Fruit fly (Drosophila melanogaster) whole organism, prepupa: ENCODE results near the gene Grx3.

Experiments used
- Blimp-1 ChIP-seq: fragments of 200-800 bp; sonication (Bioruptor generic); optimal IDR thresholded peaks from 3 replicates; lab custom pipeline; 2017; ENCODE audit warnings: missing biosample characterization, missing genetic modification characterization, mild to moderate bottlenecking, moderate library complexity, missing genetic modification reagents
- CG10631 ChIP-seq: fragments of 200-800 bp; sonication (Bioruptor generic); optimal IDR thresholded peaks from 2 replicates; lab custom pipeline; 2016; ENCODE audit warnings: missing biosample characterization, missing genetic modification characterization
- CG10669 ChIP-seq: fragments of 200-800 bp; sonication (Bioruptor generic); optimal IDR thresholded peaks from 3 replicates; lab custom pipeline; 2018; ENCODE audit warnings: missing biosample characterization, mild to moderate bottlenecking, missing genetic modification characterization, moderate library complexity
- CG11294 ChIP-seq: fragments of 200-800 bp; sonication (Bioruptor generic); IDR thresholded peaks from 2 replicates; pipeline ENCODE4 v1.3.6; 2022; ENCODE audit warnings: missing biosample characterization, missing genetic modification characterization
- CG11902 ChIP-seq: fragments of 200-800 bp; sonication (Bioruptor generic); optimal IDR thresholded peaks from 3 replicates; lab custom pipeline; 2016; ENCODE audit warnings: missing biosample characterization, missing genetic modification characterization
- CG15336 ChIP-seq: fragments of 200-800 bp; sonication (Bioruptor generic); IDR thresholded peaks from 2 replicates; pipeline ENCODE4 v1.3.6; 2022; ENCODE audit warnings: missing biosample characterization, missing genetic modification characterization
- CG1621 ChIP-seq: fragments of 200-800 bp; sonication (Bioruptor generic); optimal IDR thresholded peaks from 3 replicates; lab custom pipeline; 2018; ENCODE audit warnings: missing biosample characterization, mild to moderate bottlenecking, missing genetic modification characterization
- CG16779 ChIP-seq: fragments of 200-800 bp; sonication (Bioruptor generic); optimal IDR thresholded peaks from 3 replicates; lab custom pipeline; 2017; ENCODE audit warnings: missing biosample characterization, mild to moderate bottlenecking, missing genetic modification characterization
- CG3032 ChIP-seq: fragments of 200-800 bp; optimal IDR thresholded peaks from 2 replicates; lab custom pipeline; 2019; ENCODE audit warnings: missing biosample characterization, mild to moderate bottlenecking, missing genetic modification characterization, moderate library complexity
- CG31627 ChIP-seq: fragments of 200-800 bp; sonication (Bioruptor generic); optimal IDR thresholded peaks from 3 replicates; lab custom pipeline; 2016; ENCODE audit warnings: missing biosample characterization, missing genetic modification characterization
- CG32006 ChIP-seq: fragments of 200-800 bp; sonication (Bioruptor generic); optimal IDR thresholded peaks from 3 replicates; lab custom pipeline; 2017; ENCODE audit warnings: missing biosample characterization, mild to moderate bottlenecking, missing genetic modification characterization
- CG34406 ChIP-seq: fragments of 200-800 bp; sonication (Bioruptor generic); optimal IDR thresholded peaks from 3 replicates; lab custom pipeline; 2016; ENCODE audit warnings: missing biosample characterization, missing genetic modification characterization
- CG4318 ChIP-seq: fragments of 200-800 bp; sonication (Bioruptor generic); optimal IDR thresholded peaks from 3 replicates; lab custom pipeline; 2017; ENCODE audit warnings: missing biosample characterization, mild to moderate bottlenecking, missing genetic modification characterization
- CG6808 ChIP-seq: fragments of 200-800 bp; sonication (Bioruptor generic); optimal IDR thresholded peaks from 3 replicates; lab custom pipeline; 2017; ENCODE audit warnings: missing biosample characterization, missing genetic modification characterization, mild to moderate bottlenecking, moderate library complexity, missing genetic modification reagents
- CG6854 ChIP-seq: fragments of 200-800 bp; sonication (Bioruptor generic); optimal IDR thresholded peaks from 2 replicates; lab custom pipeline; 2017; ENCODE audit warnings: missing biosample characterization, mild to moderate bottlenecking, missing genetic modification characterization
- CG7368 ChIP-seq: fragments of 200-800 bp; sonication (Bioruptor generic); optimal IDR thresholded peaks from 3 replicates; lab custom pipeline; 2016; ENCODE audit warnings: missing biosample characterization, missing genetic modification characterization
- CG8319 ChIP-seq: fragments of 200-800 bp; sonication (Bioruptor generic); optimal IDR thresholded peaks from 3 replicates; lab custom pipeline; 2016; ENCODE audit warnings: missing biosample characterization, missing genetic modification characterization
- CG8632 ChIP-seq: fragments of 200-800 bp; sonication (Bioruptor generic); optimal IDR thresholded peaks from 3 replicates; lab custom pipeline; 2016; ENCODE audit warnings: missing biosample characterization, missing genetic modification characterization
- CG9139 ChIP-seq: fragments of 200-800 bp; sonication (Bioruptor generic); optimal IDR thresholded peaks from 3 replicates; lab custom pipeline; 2017; ENCODE audit warnings: missing biosample characterization, mild to moderate bottlenecking, missing genetic modification characterization
- Eip75B ChIP-seq: fragments of 200-800 bp; sonication (Bioruptor generic); optimal IDR thresholded peaks from 3 replicates; lab custom pipeline; 2016; ENCODE audit warnings: missing biosample characterization, missing genetic modification characterization
- Eip78C ChIP-seq: fragments of 200-800 bp; sonication (Bioruptor generic); peaks from one replicate; lab custom pipeline; 2016; ENCODE audit warnings: missing biosample characterization, missing genetic modification characterization
- Ets21C ChIP-seq: fragments of 200-800 bp; sonication (Bioruptor generic); optimal IDR thresholded peaks from 3 replicates; lab custom pipeline; 2016; ENCODE audit warnings: missing biosample characterization, missing genetic modification characterization
- Gug ChIP-seq: fragments of 200-800 bp; sonication (Bioruptor generic); IDR thresholded peaks from 2 replicates; pipeline ENCODE4 v1.3.6; 2022; ENCODE audit warnings: missing biosample characterization, missing genetic modification characterization
- Hr38 ChIP-seq: sonication (Bioruptor generic); optimal IDR thresholded peaks from 2 replicates; lab custom pipeline; 2016; ENCODE audit warnings: missing biosample characterization, missing genetic modification characterization
- Hr39 ChIP-seq: fragments of 200-800 bp; sonication (Bioruptor generic); optimal IDR thresholded peaks from 2 replicates; lab custom pipeline; 2016; ENCODE audit warnings: missing biosample characterization, missing genetic modification characterization
- Lpt ChIP-seq: fragments of 200-800 bp; sonication (Bioruptor generic); optimal IDR thresholded peaks from 3 replicates; lab custom pipeline; 2016; ENCODE audit warnings: missing biosample characterization, missing genetic modification characterization
- Smox ChIP-seq: fragments of 200-800 bp; sonication (Bioruptor generic); optimal IDR thresholded peaks from 3 replicates; lab custom pipeline; 2016; ENCODE audit warnings: missing biosample characterization, missing genetic modification characterization
- Sox14 ChIP-seq: fragments of 200-800 bp; sonication (Bioruptor generic); optimal IDR thresholded peaks from 3 replicates; lab custom pipeline; 2016; ENCODE audit warnings: missing biosample characterization, missing genetic modification characterization
- achi ChIP-seq: fragments of 200-800 bp; sonication (Bioruptor generic); optimal IDR thresholded peaks from 3 replicates; lab custom pipeline; 2016; ENCODE audit warnings: missing biosample characterization, missing genetic modification characterization
- acj6 ChIP-seq: fragments of 200-800 bp; sonication (Bioruptor generic); optimal IDR thresholded peaks from 3 replicates; lab custom pipeline; 2016; ENCODE audit warnings: missing biosample characterization, missing genetic modification characterization
- cyc ChIP-seq: fragments of 200-800 bp; sonication (Bioruptor generic); optimal IDR thresholded peaks from 3 replicates; lab custom pipeline; 2016; ENCODE audit warnings: missing biosample characterization, missing genetic modification characterization
- dac ChIP-seq: fragments of 200-800 bp; sonication (Bioruptor generic); optimal IDR thresholded peaks from 2 replicates; lab custom pipeline; 2017; ENCODE audit warnings: missing biosample characterization, mild to moderate bottlenecking, missing genetic modification characterization
- dsx ChIP-seq: fragments of 200-800 bp; optimal IDR thresholded peaks from 3 replicates; lab custom pipeline; 2019; ENCODE audit warnings: missing biosample characterization, mild to moderate bottlenecking, missing genetic modification characterization, moderate library complexity; ENCODE audit not compliant: poor library complexity, severe bottlenecking
- eg ChIP-seq: fragments of 200-800 bp; sonication (Bioruptor generic); IDR thresholded peaks from 3 replicates; pipeline ENCODE4 v1.3.6; 2022; ENCODE audit warnings: missing biosample characterization, missing genetic modification characterization
- esn ChIP-seq: fragments of 200-800 bp; sonication (Bioruptor generic); optimal IDR thresholded peaks from 2 replicates; lab custom pipeline; 2016; ENCODE audit warnings: missing biosample characterization, mild to moderate bottlenecking, missing genetic modification characterization, moderate library complexity
- fd59A ChIP-seq: fragments of 200-800 bp; sonication (Bioruptor generic); optimal IDR thresholded peaks from 2 replicates; lab custom pipeline; 2017; ENCODE audit warnings: missing biosample characterization, mild to moderate bottlenecking, missing genetic modification characterization, missing genetic modification reagents
- fd85E ChIP-seq: fragments of 200-800 bp; sonication (Bioruptor generic); optimal IDR thresholded peaks from 3 replicates; lab custom pipeline; 2016; ENCODE audit warnings: missing biosample characterization, missing genetic modification characterization
- fkh ChIP-seq: fragments of 200-800 bp; sonication (Bioruptor generic); optimal IDR thresholded peaks from 3 replicates; lab custom pipeline; 2017; ENCODE audit warnings: missing biosample characterization, mild to moderate bottlenecking, missing genetic modification characterization, moderate library complexity
- lz ChIP-seq: fragments of 200-800 bp; sonication (Bioruptor generic); optimal IDR thresholded peaks from 3 replicates; lab custom pipeline; 2016; ENCODE audit warnings: missing biosample characterization, missing genetic modification characterization
- net ChIP-seq: fragments of 200-800 bp; sonication (Bioruptor generic); optimal IDR thresholded peaks from 3 replicates; lab custom pipeline; 2016; ENCODE audit warnings: missing biosample characterization, missing genetic modification characterization
- salr ChIP-seq, 2 experiments: fragments of 200-800 bp; sonication (Bioruptor generic); optimal IDR thresholded peaks; 3 replicates each; lab custom pipeline; 2016 to 2018; ENCODE audit warnings: missing biosample characterization in 2 of 2, missing genetic modification characterization in 2 of 2, mild to moderate bottlenecking in 1 of 2
- spab ChIP-seq: fragments of 200-800 bp; sonication (Bioruptor generic); optimal IDR thresholded peaks from 2 replicates; lab custom pipeline; 2017; ENCODE audit warnings: missing biosample characterization, mild to moderate bottlenecking, missing genetic modification characterization, missing genetic modification reagents
- ss ChIP-seq, 2 experiments: fragments of 200-800 bp; sonication (Bioruptor generic); optimal IDR thresholded peaks; 2 replicates in 1 of 2; 3 replicates in 1 of 2; lab custom pipeline; 2017 to 2018; ENCODE audit warnings: mild to moderate bottlenecking in 2 of 2, missing biosample characterization in 2 of 2, missing genetic modification characterization in 2 of 2, moderate library complexity in 1 of 2
- svp ChIP-seq: fragments of 200-800 bp; sonication (Bioruptor generic); peaks from one replicate; lab custom pipeline; 2016; ENCODE audit warnings: missing biosample characterization, missing genetic modification characterization
- vri ChIP-seq: fragments of 200-800 bp; sonication (Bioruptor generic); optimal IDR thresholded peaks from 3 replicates; lab custom pipeline; 2016; ENCODE audit warnings: missing biosample characterization, mild to moderate bottlenecking, missing genetic modification characterization

The Grx3 gene

DNA sequence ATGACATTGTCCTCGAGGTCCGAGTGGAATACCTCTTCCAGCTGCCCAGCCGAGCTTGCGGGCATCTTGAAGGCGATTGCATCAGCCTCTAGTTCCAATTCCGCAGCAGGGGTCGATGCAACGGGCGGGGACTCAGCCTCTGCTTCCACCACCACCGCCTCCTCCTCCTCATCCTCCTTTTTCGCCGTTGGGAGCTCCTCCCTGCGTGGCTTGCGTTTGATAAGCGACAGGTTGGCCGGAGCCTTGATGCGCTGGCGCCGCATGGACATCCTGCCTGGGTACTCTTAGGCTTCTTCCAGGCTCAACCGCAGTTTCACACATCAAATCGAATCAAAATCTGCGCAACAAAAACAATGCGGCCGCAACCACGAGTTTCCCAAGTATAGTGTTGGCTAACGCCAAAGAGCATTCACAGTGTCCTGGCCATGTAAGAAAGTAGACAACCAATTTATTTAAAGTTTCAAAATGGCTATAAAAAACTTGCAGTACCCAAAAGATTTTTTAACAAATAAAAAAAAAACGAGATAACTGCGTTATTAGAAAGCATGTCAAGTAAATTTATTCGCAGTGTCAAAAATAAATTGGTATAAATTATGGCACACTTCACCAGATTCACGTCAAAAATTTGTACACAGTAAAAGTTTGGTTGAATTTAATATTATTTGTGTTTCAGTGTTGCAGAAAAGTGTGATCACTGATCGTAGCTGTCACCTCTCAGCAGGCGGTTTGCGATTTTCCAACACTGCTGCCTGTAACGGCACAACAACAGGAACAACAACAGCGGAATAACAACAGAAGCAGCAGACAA lies 7.4 kb downstream of the Grx3 start, which contains the start of the genes Bdp1 and CG6565 (continued):
- TF ChIP-seq CG32006 (GFP tag; lab: Kevin White, UChicago) (peak; percentile 99), Eip75B (GFP tag; lab: Kevin White, UChicago) (peak; percentile 97), Blimp-1 (GFP tag; lab: Kevin White, UChicago) (peak; percentile 86), CG8319 (GFP tag; lab: Kevin White, UChicago) (peak; percentile 97), CG6808 (GFP tag; lab: Kevin White, UChicago) (peak; percentile 92), dac (peak; percentile 97), fd59A (GFP tag; lab: Kevin White, UChicago) (peak; percentile 94), acj6 (peak; percentile 99), dsx (peak; percentile 83)

DNA sequence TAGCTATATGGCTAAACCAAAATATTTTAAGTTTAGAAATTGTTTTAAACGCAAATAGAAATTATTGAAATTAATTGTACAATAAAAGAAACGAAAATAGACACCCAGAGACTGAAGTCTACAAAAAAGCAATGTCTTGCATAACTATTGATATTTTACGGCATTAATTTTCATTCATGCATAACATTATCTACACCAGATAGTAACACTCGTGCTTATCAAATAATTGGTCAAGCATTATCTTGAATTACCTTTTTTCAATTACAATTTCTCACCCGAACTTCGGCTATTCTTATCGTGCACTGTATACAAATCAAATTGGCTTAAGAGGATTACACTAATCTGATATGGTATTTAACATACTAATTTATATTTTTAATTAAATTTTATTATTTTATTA lies 9.8 kb downstream of the Grx3 start:
- no peak for TF ChIP-seq CG34406 (GFP tag; lab: Kevin White, UChicago)
- no peak for TF ChIP-seq CG31627 (GFP tag; lab: Kevin White, UChicago)
- TF ChIP-seq achi (GFP tag; lab: Kevin White, UChicago), result no peak
- no peak for TF ChIP-seq CG9139 (GFP tag; lab: Kevin White, UChicago)
- no peak for TF ChIP-seq spab (GFP tag; lab: Kevin White, UChicago)
- no peak for TF ChIP-seq CG3032 (tag; lab: Kevin White, UChicago)
- TF ChIP-seq Hr38, result no peak
- TF ChIP-seq lz, result no peak
- no peak for TF ChIP-seq cyc (GFP tag; lab: Kevin White, UChicago)
- TF ChIP-seq esn (GFP tag; lab: Kevin White, UChicago), result no peak
- no peak for TF ChIP-seq fkh (GFP tag; lab: Kevin White, UChicago)
- no peak for TF ChIP-seq CG8319 (GFP tag; lab: Kevin White, UChicago)
- no peak for TF ChIP-seq CG10669
- TF ChIP-seq Eip78C (GFP tag; lab: Kevin White, UChicago), result no peak
- no peak for TF ChIP-seq CG7368 (GFP tag; lab: Kevin White, UChicago)

- TF ChIP-seq Eip75B (GFP tag; lab: Kevin White, UChicago) (no peak), CG4318 (no peak), Sox14 (GFP tag; lab: Kevin White, UChicago) (no peak), dac (no peak), vri (GFP tag; lab: Kevin White, UChicago) (no peak), achi (GFP tag; lab: Kevin White, UChicago) (peak; percentile 80), CG8319 (GFP tag; lab: Kevin White, UChicago) (no peak), Lpt (GFP tag; lab: Kevin White, UChicago) (no peak), cyc (GFP tag; lab: Kevin White, UChicago) (peak; percentile 46), CG8632 (GFP tag; lab: Kevin White, UChicago) (no peak), Hr39 (GFP tag; lab: Kevin White, UChicago) (no peak), CG6854 (no peak), CG16779 (tag; lab: Kevin White, UChicago) (no peak), fd85E (GFP tag; lab: Kevin White, UChicago) (no peak), CG11294 (GFP tag; lab: Robert Waterston, UW) (peak; percentile 14; the same call in 1 of the 2 replicates), salr (GFP tag; optimal IDR thresholded peaks at IDR 0.05; lab: Kevin White, UChicago) (no peak), Smox (GFP tag; lab: Kevin White, UChicago) (no peak), CG15336 (GFP tag; lab: Robert Waterston, UW) (no peak), fkh (GFP tag; lab: Kevin White, UChicago) (no peak), ss (GFP tag; optimal IDR thresholded peaks at IDR 0.05; lab: Kevin White, UChicago) (no peak), CG6808 (GFP tag; lab: Kevin White, UChicago) (no peak), Gug (GFP tag; lab: Robert Waterston, UW) (peak; percentile 47), net (no peak), Hr38 (no peak), Eip78C (GFP tag; lab: Kevin White, UChicago) (no peak), CG11902 (peak; percentile 55), CG1621 (no peak), CG34406 (GFP tag; lab: Kevin White, UChicago) (peak; percentile 48), eg (GFP tag; lab: Robert Waterston, UW) (peak; percentile 28; the same call in 1 of the 3 replicates), Ets21C (GFP tag; lab: Kevin White, UChicago) (no peak), svp (GFP tag; lab: Kevin White, UChicago) (no peak), acj6 (peak; percentile 72), CG10631 (peak; percentile 79)
Observed at dm6 chr2L:13378488-13378964, 12.3 kb downstream of the Grx3 start, which contains the start of the genes CG9302 and beta'COP. CG9302 (minus strand) TSS chr2L:13378538. beta'COP (plus strand) TSS chr2L:13378902.
